Fruit fly (Drosophila melanogaster) whole organism, embryonic: Measurements from ENCODE around the gene mRpL10.

Experiments
- Atf6 ChIP-seq: fragments of 200-800 bp; sonication (Bioruptor generic); IDR thresholded peaks from 2 replicates; pipeline ENCODE4 v1.3.6; 2022; ENCODE audit warnings: missing biosample characterization, missing genetic modification characterization
- Bgb ChIP-seq: fragments of 200-800 bp; sonication (Bioruptor generic); IDR thresholded peaks from 2 replicates; pipeline ENCODE4 v1.3.6; 2022; ENCODE audit warnings: missing biosample characterization, missing genetic modification characterization; ENCODE audit not compliant: partially characterized antibody
- C15 ChIP-seq: fragments of 200-800 bp; sonication (Bioruptor generic); IDR thresholded peaks from 3 replicates; pipeline ENCODE4 v1.3.6; 2022; ENCODE audit warnings: missing biosample characterization, missing genetic modification characterization
- CG12942 ChIP-seq: fragments of 200-800 bp; sonication (Bioruptor generic); optimal IDR thresholded peaks from 3 replicates; lab custom pipeline; 2016; ENCODE audit warnings: missing biosample characterization, missing genetic modification characterization
- CG14441 ChIP-seq: fragments of 200-800 bp; sonication (Bioruptor generic); IDR thresholded peaks from 2 replicates; pipeline ENCODE4 v1.3.6; 2022; ENCODE audit warnings: missing biosample characterization, missing genetic modification characterization
- CG15011 ChIP-seq: fragments of 200-800 bp; sonication (Bioruptor generic); optimal IDR thresholded peaks from 3 replicates; lab custom pipeline; 2018; ENCODE audit warnings: missing biosample characterization, mild to moderate bottlenecking, missing genetic modification characterization
- CG1529 ChIP-seq: fragments of 200-800 bp; sonication (Bioruptor generic); optimal IDR thresholded peaks from 3 replicates; lab custom pipeline; 2018; ENCODE audit warnings: missing biosample characterization, missing genetic modification characterization
- CG1602 ChIP-seq: fragments of 200-800 bp; sonication (Bioruptor generic); optimal IDR thresholded peaks from 3 replicates; lab custom pipeline; 2016; ENCODE audit warnings: missing biosample characterization, missing genetic modification characterization
- CG18262 ChIP-seq: fragments of 200-800 bp; optimal IDR thresholded peaks from 3 replicates; lab custom pipeline; 2019; ENCODE audit warnings: missing biosample characterization, mild to moderate bottlenecking, missing genetic modification characterization, moderate library complexity
- CG1832 ChIP-seq: fragments of 200-800 bp; sonication (Bioruptor generic); optimal IDR thresholded peaks from 2 replicates; lab custom pipeline; 2017; ENCODE audit warnings: missing biosample characterization, mild to moderate bottlenecking, missing genetic modification characterization, inconsistent platforms
- CG18599 ChIP-seq: fragments of 200-800 bp; sonication (Bioruptor generic); optimal IDR thresholded peaks from 3 replicates; lab custom pipeline; 2017; ENCODE audit warnings: missing biosample characterization, missing genetic modification characterization, mild to moderate bottlenecking, moderate library complexity, missing genetic modification reagents
- CG2120 ChIP-seq: fragments of 200-800 bp; sonication (Bioruptor generic); optimal IDR thresholded peaks from 3 replicates; lab custom pipeline; 2016; ENCODE audit warnings: missing biosample characterization, missing genetic modification characterization
- CG31224 ChIP-seq: fragments of 200-800 bp; sonication (Bioruptor generic); IDR thresholded peaks from 2 replicates; pipeline ENCODE4 v1.3.6; 2022; ENCODE audit warnings: missing biosample characterization, missing genetic modification characterization
- CG32532 ChIP-seq: fragments of 200-800 bp; sonication (Bioruptor generic); IDR thresholded peaks from 2 replicates; pipeline ENCODE4 v1.3.6; 2022; ENCODE audit warnings: missing biosample characterization, missing genetic modification characterization
- CG34422 ChIP-seq: fragments of 200-800 bp; sonication (Bioruptor generic); IDR thresholded peaks from 3 replicates; pipeline ENCODE4 v1.3.6; 2022; ENCODE audit warnings: missing biosample characterization, missing genetic modification characterization
- CG3726 ChIP-seq: fragments of 200-800 bp; sonication (Bioruptor generic); IDR thresholded peaks from 3 replicates; pipeline ENCODE4, ENCODE4 v1.3.6; 2022; ENCODE audit warnings: missing biosample characterization, missing genetic modification characterization
- CG6654 ChIP-seq: fragments of 200-800 bp; sonication (Bioruptor generic); optimal IDR thresholded peaks from 2 replicates; lab custom pipeline; 2017; ENCODE audit warnings: missing biosample characterization, mild to moderate bottlenecking, missing genetic modification characterization
- CG6854 ChIP-seq: fragments of 200-800 bp; sonication (Bioruptor generic); optimal IDR thresholded peaks from 3 replicates; lab custom pipeline; 2017; ENCODE audit warnings: missing biosample characterization, mild to moderate bottlenecking, missing genetic modification characterization
- CG7963 ChIP-seq: fragments of 200-800 bp; sonication (Bioruptor generic); IDR thresholded peaks from 3 replicates; pipeline ENCODE4 v1.3.6; 2022; ENCODE audit warnings: missing biosample characterization, missing genetic modification characterization; ENCODE audit not compliant: partially characterized antibody
- CG8359 ChIP-seq: fragments of 200-800 bp; sonication (Bioruptor generic); optimal IDR thresholded peaks from 2 replicates; lab custom pipeline; 2017; ENCODE audit warnings: missing biosample characterization, mild to moderate bottlenecking, missing genetic modification characterization, borderline replicate concordance
- CTCF ChIP-seq: fragments of 200-800 bp; sonication (Bioruptor generic); optimal IDR thresholded peaks from 2 replicates; lab custom pipeline; 2017; ENCODE audit warnings: missing biosample characterization, mild to moderate bottlenecking, missing genetic modification characterization, moderate library complexity
- Drgx ChIP-seq: fragments of 200-800 bp; sonication (Bioruptor generic); IDR thresholded peaks from 2 replicates; pipeline ENCODE4 v1.3.6; 2022; ENCODE audit warnings: missing biosample characterization, missing genetic modification characterization
- E2f1 ChIP-seq: fragments of 200-800 bp; sonication (Bioruptor generic); IDR thresholded peaks from 2 replicates; pipeline ENCODE4 v1.3.6; 2022; ENCODE audit warnings: missing biosample characterization, missing genetic modification characterization
- Eip74EF ChIP-seq, 2 experiments: fragments of 200-800 bp in 1 of 2; fragments of >200 bp in 1 of 2; sonication (Bioruptor generic) in 1 of 2; optimal IDR thresholded peaks; 2 replicates each; lab custom pipeline; 2017 to 2019; ENCODE audit warnings: missing biosample characterization in 2 of 2, missing genetic modification characterization in 2 of 2, mild to moderate bottlenecking in 1 of 2, moderate library complexity in 1 of 2
- H15 ChIP-seq: fragments of 200-800 bp; sonication (Bioruptor generic); IDR thresholded peaks from 3 replicates; pipeline ENCODE4 v1.3.6; 2022; ENCODE audit warnings: missing biosample characterization, missing genetic modification characterization
- Hand ChIP-seq: fragments of 200-800 bp; sonication (Bioruptor generic); optimal IDR thresholded peaks from 2 replicates; lab custom pipeline; 2017; ENCODE audit warnings: mild to moderate bottlenecking, missing biosample characterization, missing genetic modification reagents, missing genetic modification characterization
- Hey ChIP-seq: fragments of 200-800 bp; sonication (Bioruptor generic); optimal IDR thresholded peaks from 3 replicates; lab custom pipeline; 2018; ENCODE audit warnings: missing biosample characterization, mild to moderate bottlenecking, missing genetic modification characterization
- HmgZ ChIP-seq: fragments of 200-800 bp; sonication (Bioruptor generic); optimal IDR thresholded peaks from 2 replicates; lab custom pipeline; 2018; ENCODE audit warnings: missing biosample characterization, mild to moderate bottlenecking, missing genetic modification characterization
- Max ChIP-seq: fragments of 200-800 bp; sonication (Bioruptor generic); optimal IDR thresholded peaks from 2 replicates; lab custom pipeline; 2016; ENCODE audit warnings: missing biosample characterization, mild to moderate bottlenecking, missing genetic modification characterization
- Pdp1 ChIP-seq, 2 experiments: fragments of 200-800 bp; sonication (Bioruptor generic); optimal IDR thresholded peaks; 3 replicates each; lab custom pipeline; 2016; ENCODE audit warnings: missing biosample characterization in 2 of 2, missing genetic modification characterization in 2 of 2, mild to moderate bottlenecking in 1 of 2, moderate library complexity in 1 of 2
- danr ChIP-seq: fragments of 200-800 bp; sonication (Bioruptor generic); IDR thresholded peaks from 2 replicates; pipeline ENCODE4 v1.3.6; 2022; ENCODE audit warnings: missing biosample characterization, missing genetic modification characterization
- dmrt99B ChIP-seq: fragments of 200-800 bp; sonication (Bioruptor generic); optimal IDR thresholded peaks from 2 replicates; lab custom pipeline; 2018; ENCODE audit warnings: missing biosample characterization, mild to moderate bottlenecking, missing genetic modification characterization, moderate library complexity
- dysf ChIP-seq: fragments of 200-800 bp; sonication (Bioruptor generic); IDR thresholded peaks from 3 replicates; pipeline ENCODE4 v1.3.6; 2022; ENCODE audit warnings: missing biosample characterization, missing genetic modification characterization
- emc ChIP-seq: fragments of 200-800 bp; sonication (Bioruptor generic); optimal IDR thresholded peaks from 2 replicates; lab custom pipeline; 2016; ENCODE audit warnings: missing biosample characterization, missing genetic modification characterization
- fd64A ChIP-seq: fragments of 200-800 bp; sonication (Bioruptor generic); optimal IDR thresholded peaks from 3 replicates; lab custom pipeline; 2018; ENCODE audit warnings: missing biosample characterization, mild to moderate bottlenecking, missing genetic modification characterization
- fd96Cb ChIP-seq: fragments of 200-800 bp; sonication (Bioruptor generic); optimal IDR thresholded peaks from 2 replicates; lab custom pipeline; 2018; ENCODE audit warnings: missing biosample characterization, mild to moderate bottlenecking, missing genetic modification characterization, moderate library complexity
- gce ChIP-seq: fragments of 200-800 bp; sonication (Bioruptor generic); IDR thresholded peaks from 3 replicates; pipeline ENCODE4 v1.3.6; 2022; ENCODE audit warnings: missing biosample characterization, missing genetic modification characterization
- her ChIP-seq: fragments of 200-800 bp; sonication (Bioruptor generic); optimal IDR thresholded peaks from 2 replicates; lab custom pipeline; 2016; ENCODE audit warnings: missing biosample characterization, missing genetic modification characterization
- insv ChIP-seq, 2 experiments: fragments of 200-800 bp; sonication (Bioruptor generic); optimal IDR thresholded peaks; 3 replicates each; lab custom pipeline; 2016 to 2018; ENCODE audit warnings: missing biosample characterization in 2 of 2, missing genetic modification characterization in 2 of 2
- jigr1 ChIP-seq: fragments of 200-800 bp; sonication (Bioruptor generic); IDR thresholded peaks from 3 replicates; pipeline ENCODE4 v1.3.6; 2022; ENCODE audit warnings: missing biosample characterization, missing genetic modification characterization
- kni ChIP-seq: fragments of 200-800 bp; sonication (Bioruptor generic); optimal IDR thresholded peaks from 3 replicates; lab custom pipeline; 2017; ENCODE audit warnings: mild to moderate bottlenecking, missing biosample characterization, missing genetic modification reagents, missing genetic modification characterization
- pan ChIP-seq, 4 experiments: fragments of >200 bp in 3 of 4; fragments of 200-800 bp in 1 of 4; sonication (Bioruptor generic) in 1 of 4; optimal IDR thresholded peaks in 3 of 4; IDR thresholded peaks in 1 of 4; 2 replicates each; pipeline versions ENCODE4 v1.3.6 to Lab custom; 2017 to 2022; ENCODE audit warnings: missing biosample characterization in 2 of 4, missing genetic modification characterization in 2 of 4, mixed read lengths in 1 of 4
- phol ChIP-seq: fragments of 200-800 bp; sonication (Bioruptor generic); optimal IDR thresholded peaks from 3 replicates; lab custom pipeline; 2018; ENCODE audit warnings: missing biosample characterization, mild to moderate bottlenecking, missing genetic modification characterization, moderate library complexity
- ssp ChIP-seq: fragments of 200-800 bp; sonication (Bioruptor generic); IDR thresholded peaks from 2 replicates; pipeline ENCODE4 v1.3.6; 2022; ENCODE audit warnings: missing biosample characterization, missing genetic modification characterization
- tgo ChIP-seq: fragments of 200-800 bp; sonication (Bioruptor generic); IDR thresholded peaks from 3 replicates; pipeline ENCODE4 v1.3.6; 2022; ENCODE audit warnings: missing biosample characterization, missing genetic modification characterization
- ttk ChIP-seq: fragments of 200-800 bp; sonication (Bioruptor generic); IDR thresholded peaks from 2 replicates; pipeline ENCODE4 v2.1.2; 2022; ENCODE audit warnings: missing biosample characterization, missing genetic modification characterization
- tx ChIP-seq: fragments of 200-800 bp; sonication (Bioruptor generic); optimal IDR thresholded peaks from 2 replicates; lab custom pipeline; 2016; ENCODE audit warnings: missing biosample characterization, missing genetic modification characterization
- usp ChIP-seq: fragments of >200 bp; optimal IDR thresholded peaks from 2 replicates; lab custom pipeline; 2017; ENCODE audit warnings: missing biosample characterization, missing genetic modification characterization
- vvl ChIP-seq: fragments of 200-800 bp; sonication (Bioruptor generic); IDR thresholded peaks from 2 replicates; pipeline ENCODE4 v1.3.6; 2022; ENCODE audit warnings: missing biosample characterization, missing genetic modification characterization
- wor ChIP-seq: fragments of 200-800 bp; sonication (Bioruptor generic); IDR thresholded peaks from 2 replicates; pipeline ENCODE4 v1.3.6; 2022; ENCODE audit warnings: missing biosample characterization, missing genetic modification characterization

mRpL10 gene

dm6 chr2L:160581-161452 is 42.8 kb upstream of the mRpL10 start (continued):
- TF ChIP-seq wor (GFP tag; lab: Robert Waterston, UW), result no peak
- TF ChIP-seq tgo (GFP tag; lab: Robert Waterston, UW), result no peak
- TF ChIP-seq vvl (GFP tag; lab: Robert Waterston, UW), result no peak
- TF ChIP-seq fd64A, result no peak
- peak; percentile 92 for TF ChIP-seq CG1832 (GFP tag; lab: Kevin White, UChicago)
- no peak for TF ChIP-seq CG7963
- TF ChIP-seq CG18599, result peak; percentile 29
- no peak for TF ChIP-seq ssp
- TF ChIP-seq CTCF (GFP tag; lab: Kevin White, UChicago), result no peak
- no peak for TF ChIP-seq H15 (GFP tag; lab: Robert Waterston, UW)
- peak; percentile 13 for TF ChIP-seq CG6854 (GFP tag; lab: Kevin White, UChicago)
- no peak for TF ChIP-seq gce (GFP tag; lab: Robert Waterston, UW)
- peak; percentile 93 for TF ChIP-seq phol (tag; lab: Kevin White, UChicago)
- peak; percentile 28 for TF ChIP-seq Hand (GFP tag; lab: Kevin White, UChicago)
- TF ChIP-seq dmrt99B, result peak; percentile 22
- TF ChIP-seq CG8359, result no peak
- peak; percentile 32 for TF ChIP-seq Max (GFP tag; lab: Kevin White, UChicago)
- no peak for TF ChIP-seq Bgb (GFP tag; lab: Robert Waterston, UW)
- no peak for TF ChIP-seq CG34422 (GFP tag; lab: Robert Waterston, UW)
- no peak for TF ChIP-seq Atf6 (GFP tag; lab: Robert Waterston, UW)
- no peak for TF ChIP-seq CG3726 (GFP tag; lab: Robert Waterston, UW)
- TF ChIP-seq CG1602 (GFP tag; lab: Kevin White, UChicago), result no peak
- no peak for TF ChIP-seq fd96Cb (tag; lab: Kevin White, UChicago)
- no peak for TF ChIP-seq ttk (GFP tag; lab: Robert Waterston, UW)
- TF ChIP-seq pan (optimal IDR thresholded peaks at IDR 0.05; lab: Kevin White, UChicago), result no peak
- no peak for TF ChIP-seq pan (GFP tag; optimal IDR thresholded peaks at IDR 0.05 in 1 of 2, IDR thresholded peaks at IDR 0.05 in 1 of 2)
- TF ChIP-seq E2f1, result no peak
- TF ChIP-seq tx (GFP tag; lab: Kevin White, UChicago), result no peak
- no peak for TF ChIP-seq dysf (GFP tag; lab: Robert Waterston, UW)
- TF ChIP-seq CG31224, result no peak
- TF ChIP-seq usp (GFP tag; lab: Kevin White, UChicago), result no peak
- no peak for TF ChIP-seq emc (GFP tag; lab: Kevin White, UChicago)
- TF ChIP-seq CG15011 (GFP tag; lab: Kevin White, UChicago), result no peak
- TF ChIP-seq CG12942 (GFP tag; lab: Kevin White, UChicago), result no peak
- no peak for TF ChIP-seq danr (GFP tag; lab: Robert Waterston, UW)
- TF ChIP-seq her (GFP tag; lab: Kevin White, UChicago), result no peak
- TF ChIP-seq CG2120 (GFP tag; lab: Kevin White, UChicago), result peak; percentile 22
- no peak for TF ChIP-seq CG1529 (GFP tag; lab: Kevin White, UChicago)
- peak; percentile 100 for TF ChIP-seq kni
- peak; percentile 43 for TF ChIP-seq Hey
- TF ChIP-seq CG6654 (GFP tag; lab: Kevin White, UChicago), result no peak
- no peak for TF ChIP-seq CG18262
- no peak for TF ChIP-seq CG14441
- TF ChIP-seq jigr1, result no peak
- no peak for TF ChIP-seq CG32532 (GFP tag; lab: Robert Waterston, UW)
- peak; percentile 9 to 47 for TF ChIP-seq Pdp1 (GFP tag; optimal IDR thresholded peaks at IDR 0.05; lab: Kevin White, UChicago)
- no peak for TF ChIP-seq Drgx (GFP tag; lab: Robert Waterston, UW)
- peak in 1 of 2 experiments; percentile 27 for TF ChIP-seq insv (GFP tag; optimal IDR thresholded peaks at IDR 0.05; lab: Kevin White, UChicago)
- peak; percentile 78 for TF ChIP-seq HmgZ (tag; lab: Kevin White, UChicago)
- peak in 1 of 2 experiments; percentile 36 for TF ChIP-seq Eip74EF (GFP tag; optimal IDR thresholded peaks at IDR 0.05; lab: Kevin White, UChicago)
- TF ChIP-seq C15 (GFP tag; lab: Robert Waterston, UW), result no peak
